Worm (Caenorhabditis elegans) whole organism, L3 larva: ENCODE results near the gene W03A5.1.

Experiments
- ama-1 ChIP-seq: fragments of 150-350 bp; optimal IDR thresholded peaks from 2 replicates; lab custom pipeline; 2018
- ceh-28 ChIP-seq: fragments of 150-350 bp; optimal IDR thresholded peaks from 2 replicates; lab custom pipeline; 2014; ENCODE audit warnings: missing biosample characterization, missing genetic modification reagents, missing genetic modification characterization
- elt-1 ChIP-seq: fragments of 150-350 bp; optimal IDR thresholded peaks from 2 replicates; lab custom pipeline; 2014; ENCODE audit warnings: missing biosample characterization, missing genetic modification characterization
- elt-3 ChIP-seq, 3 experiments: fragments of 150-350 bp in 1 of 3; sonication (generic microtip) in 2 of 3; optimal IDR thresholded peaks; 2 replicates in 2 of 3; 4 replicates in 1 of 3; lab custom pipeline; 2014 to 2017; ENCODE audit warnings: missing biosample characterization in 3 of 3, missing genetic modification characterization in 3 of 3
- fkh-10 ChIP-seq: sonication (generic microtip); optimal IDR thresholded peaks from 2 replicates; lab custom pipeline; 2017; ENCODE audit warnings: missing biosample characterization, missing genetic modification reagents, missing genetic modification characterization
- jun-1 ChIP-seq: fragments of 150-350 bp; optimal IDR thresholded peaks from 2 replicates; lab custom pipeline; 2014; ENCODE audit warnings: missing biosample characterization, missing genetic modification reagents, missing genetic modification characterization
- lin-39 ChIP-seq: fragments of 150-350 bp; optimal IDR thresholded peaks from 2 replicates; lab custom pipeline; 2018; ENCODE audit warnings: missing biosample characterization, missing genetic modification reagents, missing genetic modification characterization
- mdl-1 ChIP-seq: fragments of 150-350 bp; optimal IDR thresholded peaks from 2 replicates; lab custom pipeline; 2014; ENCODE audit warnings: missing biosample characterization, missing genetic modification characterization
- nfya-1 ChIP-seq: sonication (generic microtip); optimal IDR thresholded peaks from 2 replicates; lab custom pipeline; 2017; ENCODE audit warnings: missing genetic modification characterization, mild to moderate bottlenecking, missing compliant biosample characterization, antibody characterized with exemption, moderate library complexity; ENCODE audit not compliant: insufficient read depth
- nhr-11 ChIP-seq: fragments of 150-350 bp; optimal IDR thresholded peaks from 2 replicates; lab custom pipeline; 2014; ENCODE audit warnings: missing biosample characterization, missing genetic modification characterization
- nhr-237 ChIP-seq: fragments of 150-350 bp; optimal IDR thresholded peaks from 2 replicates; lab custom pipeline; 2014; ENCODE audit warnings: missing biosample characterization, missing genetic modification characterization
- pha-4 ChIP-seq: fragments of 150-350 bp; optimal IDR thresholded peaks from 2 replicates; lab custom pipeline; 2014; ENCODE audit warnings: missing biosample characterization, missing genetic modification reagents, missing genetic modification characterization
- skn-1 ChIP-seq: fragments of 150-350 bp; optimal IDR thresholded peaks from 2 replicates; lab custom pipeline; 2014; ENCODE audit warnings: missing biosample characterization, missing genetic modification characterization

- TF ChIP-seq lin-39 (peak; percentile 40), jun-1 (no peak), ceh-28 (no peak), nhr-11 (tag; lab: Kevin White, UChicago) (no peak), skn-1 (tag; lab: Kevin White, UChicago) (no peak), fkh-10 (GFP tag; lab: Kevin White, UChicago) (no peak), pha-4 (peak; percentile 51), mdl-1 (tag; lab: Kevin White, UChicago) (no peak), nfya-1 (peak; percentile 58), ama-1 (lab: Kevin White, UChicago) (no peak), elt-1 (no peak), elt-3 (tag; optimal IDR thresholded peaks at IDR 0.05; lab: Kevin White, UChicago) (no peak), nhr-237 (no peak)
These were observed 40.5 kb downstream of the W03A5.1 start, which contains the start of gene skpt-1 for ce11 chrIII:5448177-5448576.
